Fruit fly (Drosophila melanogaster): ENCODE results near the gene CG5568.

The CG5568 gene

DNA sequence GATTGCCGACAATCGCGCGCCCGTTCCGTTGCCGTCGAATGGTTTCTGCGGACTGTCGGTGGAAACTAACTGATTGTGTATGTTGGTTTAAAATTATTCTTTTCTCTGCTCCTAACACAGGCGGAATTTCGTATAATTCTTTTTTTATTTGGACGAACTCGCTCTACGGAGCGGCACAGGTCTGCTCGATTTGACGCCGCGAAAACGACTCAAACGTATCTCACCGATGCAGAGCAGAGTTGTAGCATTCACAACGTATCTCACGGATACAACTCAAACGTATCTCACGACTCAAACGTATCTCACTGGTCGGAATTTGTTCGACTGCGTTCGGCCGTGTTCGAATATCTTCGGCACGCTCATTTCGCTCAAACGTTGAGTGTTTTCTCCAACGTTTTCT is 25.8 kb upstream of the CG5568 start, which contains the start of gene vn:
Gene vn, minus strand, starts transcription at position 199 of the 400 bp plus-strand sequence.
- TF ChIP-seq noc (tag; optimal IDR thresholded peaks at IDR 0.05), result no peak

DNA sequence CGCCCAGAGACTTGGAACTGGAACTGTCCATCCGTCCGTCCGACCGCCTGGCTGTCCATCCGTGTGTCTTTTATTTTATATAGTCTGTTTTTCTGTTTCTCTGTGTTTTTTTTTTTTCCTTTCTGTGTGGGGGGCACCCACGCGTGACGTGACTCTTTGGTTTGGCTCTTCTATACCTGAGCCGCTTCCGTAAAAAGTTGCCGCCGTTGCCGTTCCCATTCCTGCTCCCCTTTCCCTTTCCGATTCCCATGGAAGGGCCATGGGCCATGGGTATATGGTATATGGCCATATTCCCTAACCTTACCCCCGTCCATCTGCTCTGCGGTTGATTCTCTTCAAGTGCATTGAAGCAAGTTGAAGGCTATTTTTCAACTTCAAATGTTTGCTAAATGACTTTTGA is 22.4 kb upstream of the CG5568 start:
- no peak for TF ChIP-seq noc (tag; optimal IDR thresholded peaks at IDR 0.05)

dm6 chr3L:5851636-5852035 is 19.7 kb upstream of the CG5568 start:
- no peak for TF ChIP-seq noc (tag; optimal IDR thresholded peaks at IDR 0.05)

dm6 chr3L:5855098-5855497 is 16.2 kb upstream of the CG5568 start:
- TF ChIP-seq noc (tag; optimal IDR thresholded peaks at IDR 0.05), result no peak

dm6 chr3L:5856081-5856826 is 15.0 kb upstream of the CG5568 start:
- TF ChIP-seq noc (tag; optimal IDR thresholded peaks at IDR 0.05), result no peak

- TF ChIP-seq noc (tag; optimal IDR thresholded peaks at IDR 0.05), result no peak
These were observed 14.4 kb upstream of the CG5568 start for dm6 chr3L:5856919-5857318.

- TF ChIP-seq noc (tag; optimal IDR thresholded peaks at IDR 0.05), result no peak
These were observed 12.3 kb upstream of the CG5568 start for dm6 chr3L:5859029-5859428.

DNA sequence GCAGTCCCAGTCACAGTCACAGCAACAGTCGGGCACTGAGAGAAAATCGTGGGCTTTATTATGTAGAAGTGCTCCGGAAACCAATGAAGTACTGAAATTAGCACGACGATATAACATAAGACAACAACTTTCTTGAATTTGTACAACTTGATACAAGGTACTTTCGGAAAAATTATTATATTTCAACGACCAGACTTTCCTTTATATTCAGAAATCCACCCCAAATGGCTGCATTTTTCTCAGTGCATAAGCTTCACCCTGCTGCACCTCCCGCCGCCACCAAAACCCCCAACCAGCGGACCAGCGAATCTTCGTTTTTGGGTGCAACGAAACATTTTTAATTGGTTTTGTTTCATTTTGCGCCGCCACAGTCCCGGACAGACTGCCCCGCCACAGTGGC is 8.3 kb upstream of the CG5568 start:
- TF ChIP-seq noc (tag; optimal IDR thresholded peaks at IDR 0.05), result no peak

dm6 chr3L:5863868-5864413 is 7.4 kb upstream of the CG5568 start:
- TF ChIP-seq noc (tag; optimal IDR thresholded peaks at IDR 0.05), result no peak

DNA sequence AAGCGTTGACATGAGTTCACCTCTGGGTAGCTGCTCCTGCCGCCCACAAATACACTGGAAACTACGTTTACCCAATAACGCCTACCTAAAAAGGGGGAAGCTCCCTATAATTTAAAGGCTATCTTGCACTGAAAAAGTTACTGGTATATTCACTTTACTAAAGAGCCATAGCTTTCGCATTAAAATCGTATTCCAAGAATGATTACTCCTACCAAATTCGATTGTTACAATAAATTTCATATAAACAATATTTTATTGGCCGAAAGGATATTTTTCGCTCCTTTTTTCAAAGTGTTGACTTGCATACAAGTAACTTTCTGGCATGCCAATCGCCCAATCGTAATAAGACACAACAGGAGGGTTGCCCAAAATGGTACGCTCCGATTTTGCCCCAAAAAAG is 4.4 kb upstream of the CG5568 start:
- no peak for TF ChIP-seq noc (tag; optimal IDR thresholded peaks at IDR 0.05)

dm6 chr3L:5869614-5870204 is 1.6 kb upstream of the CG5568 start:
- TF ChIP-seq noc (tag; optimal IDR thresholded peaks at IDR 0.05), result no peak

dm6 chr3L:5873011-5873410 is 1.7 kb downstream of the CG5568 start, which contains the start of gene CG18586:
Gene CG18586 (plus strand): TSS chr3L:5873311.
- TF ChIP-seq noc (tag; optimal IDR thresholded peaks at IDR 0.05), result no peak

- TF ChIP-seq noc (tag; optimal IDR thresholded peaks at IDR 0.05), result no peak
These were observed 7.5 kb downstream of the CG5568 start for dm6 chr3L:5878734-5879291.

DNA sequence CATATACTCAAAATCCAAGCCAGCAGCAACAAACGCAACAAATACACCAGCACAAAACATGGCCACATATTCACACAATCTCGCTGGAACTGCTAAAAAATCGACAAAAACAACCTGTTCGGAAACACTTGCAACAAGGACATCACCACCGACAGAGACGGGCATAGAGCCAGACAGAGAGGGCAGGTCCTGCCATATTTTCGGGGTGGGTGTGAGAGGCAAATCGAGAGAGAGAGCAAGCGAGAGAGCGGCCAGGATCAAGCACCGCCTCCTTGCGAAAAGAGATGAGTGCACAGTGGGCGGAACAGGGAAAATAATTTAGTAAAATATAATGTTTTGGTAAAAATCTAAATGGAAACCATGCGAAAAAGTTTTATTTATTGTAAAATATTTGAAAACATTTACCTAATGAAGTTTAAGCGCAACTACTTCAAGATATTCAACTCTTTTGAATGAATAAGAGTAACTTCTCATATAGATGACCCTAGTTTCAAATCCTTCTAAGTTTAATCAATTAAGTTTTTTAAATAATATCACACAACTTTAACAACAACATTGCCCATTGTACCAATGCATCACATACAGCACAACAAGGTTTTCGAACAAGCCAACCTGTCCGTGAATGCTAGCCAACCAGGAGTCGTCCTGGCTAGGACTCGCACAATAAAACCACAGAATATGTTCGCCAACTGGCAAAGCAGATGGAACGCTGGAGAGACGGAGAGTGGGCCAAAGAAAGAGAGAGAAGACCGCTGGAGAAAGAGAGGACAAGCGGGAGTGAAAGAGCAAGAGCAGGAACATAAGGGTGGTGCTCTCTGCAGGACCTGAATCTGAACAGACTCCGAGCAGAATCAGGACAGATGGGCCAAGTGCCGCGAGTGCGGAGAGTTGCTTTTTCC is 10.3 kb downstream of the CG5568 start:
- no peak for TF ChIP-seq noc (tag; optimal IDR thresholded peaks at IDR 0.05)

DNA sequence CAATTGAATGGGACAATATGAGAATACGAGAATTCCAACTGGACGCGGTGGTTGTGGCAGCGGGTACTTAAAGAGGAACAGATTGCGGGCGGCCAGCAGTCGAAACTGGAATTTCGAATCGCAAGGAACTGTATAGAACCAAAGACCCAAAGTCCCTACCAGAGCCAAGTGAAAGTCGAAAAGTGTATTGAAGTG is 10.8 kb downstream of the CG5568 start, which contains the start of gene CG13287:
Gene CG13287, plus strand, starts transcription at position 96 of the 195 bp plus-strand sequence.
- no peak for TF ChIP-seq noc (tag; optimal IDR thresholded peaks at IDR 0.05)

- no peak for TF ChIP-seq noc (tag; optimal IDR thresholded peaks at IDR 0.05)
These were observed 13.4 kb downstream of the CG5568 start for dm6 chr3L:5884735-5885134.

Data from whole organism, larva.